Worm (Caenorhabditis elegans) whole organism, L2 larva: ENCODE measurements around the gene lin-14.

Source experiments
- R02D3.7 ChIP-seq: fragments of 150-350 bp; optimal IDR thresholded peaks from 2 replicates; lab custom pipeline; 2014; ENCODE audit warnings: missing biosample characterization, missing genetic modification characterization
- alr-1 ChIP-seq: fragments of 150-350 bp; optimal IDR thresholded peaks from 2 replicates; lab custom pipeline; 2014; ENCODE audit warnings: missing biosample characterization, missing genetic modification characterization
- blmp-1 ChIP-seq: sonication (generic microtip); optimal IDR thresholded peaks from 2 replicates; lab custom pipeline; 2017; ENCODE audit warnings: missing genetic modification characterization, mild to moderate bottlenecking, missing compliant biosample characterization, antibody characterized with exemption, moderate library complexity; ENCODE audit not compliant: insufficient read depth
- ceh-82 ChIP-seq: fragments of 150-350 bp; optimal IDR thresholded peaks from 2 replicates; lab custom pipeline; 2014; ENCODE audit warnings: missing biosample characterization, missing genetic modification characterization
- mbf-1 ChIP-seq: sonication (generic microtip); optimal IDR thresholded peaks from 2 replicates; lab custom pipeline; 2017; ENCODE audit warnings: missing biosample characterization, missing genetic modification characterization
- nhr-11 ChIP-seq: fragments of 150-350 bp; optimal IDR thresholded peaks from 2 replicates; lab custom pipeline; 2014; ENCODE audit warnings: missing biosample characterization, missing genetic modification characterization
- nhr-237 ChIP-seq: fragments of 150-350 bp; optimal IDR thresholded peaks from 2 replicates; lab custom pipeline; 2014; ENCODE audit warnings: missing biosample characterization, missing genetic modification characterization
- nhr-25 ChIP-seq: fragments of 150-350 bp; sonication (generic microtip); optimal IDR thresholded peaks from 3 replicates; lab custom pipeline; 2014; ENCODE audit warnings: missing biosample characterization, missing genetic modification characterization
- nhr-77 ChIP-seq: fragments of 150-350 bp; optimal IDR thresholded peaks from 2 replicates; lab custom pipeline; 2014; ENCODE audit warnings: missing biosample characterization, missing genetic modification characterization
- skn-1 ChIP-seq: sonication (generic microtip); optimal IDR thresholded peaks from 2 replicates; lab custom pipeline; 2017; ENCODE audit warnings: missing biosample characterization, missing genetic modification characterization
- unc-39 ChIP-seq: fragments of 150-350 bp; optimal IDR thresholded peaks from 2 replicates; lab custom pipeline; 2014; ENCODE audit warnings: missing biosample characterization, missing genetic modification characterization
- ztf-4 ChIP-seq: fragments of 150-350 bp; optimal IDR thresholded peaks from 2 replicates; lab custom pipeline; 2014; ENCODE audit warnings: missing biosample characterization, missing genetic modification characterization

- TF ChIP-seq nhr-77 (tag; lab: Kevin White, UChicago): no peak
- TF ChIP-seq alr-1 (tag; lab: Kevin White, UChicago): no peak
- TF ChIP-seq nhr-237 (tag; lab: Kevin White, UChicago): no peak
- TF ChIP-seq ceh-82 (tag; lab: Kevin White, UChicago): no peak
- TF ChIP-seq unc-39 (tag; lab: Kevin White, UChicago): no peak
- TF ChIP-seq nhr-11 (tag; lab: Kevin White, UChicago): no peak
- no peak for TF ChIP-seq nhr-25 (tag; lab: Kevin White, UChicago)
- TF ChIP-seq blmp-1 (tag; lab: Kevin White, UChicago): no peak
- no peak for TF ChIP-seq mbf-1 (tag; lab: Kevin White, UChicago)
- no peak for TF ChIP-seq R02D3.7 (tag; lab: Kevin White, UChicago)
- TF ChIP-seq ztf-4 (tag; lab: Kevin White, UChicago): no peak
- TF ChIP-seq skn-1 (tag; lab: Kevin White, UChicago): peak; percentile 59
Observed at ce11 chrX:11515381-11515780, 50.0 kb downstream of the lin-14 start.
